Fruit fly (Drosophila melanogaster) whole organism, embryonic: Measurements from ENCODE around the gene Mfe2.

Experiments used
- Antp ChIP-seq: fragments of 200-800 bp; sonication (Bioruptor generic); optimal IDR thresholded peaks from 3 replicates; lab custom pipeline; 2016; ENCODE audit warnings: missing biosample characterization, missing genetic modification characterization
- Asciz ChIP-seq: fragments of 200-800 bp; sonication (Bioruptor generic); optimal IDR thresholded peaks from 2 replicates; lab custom pipeline; 2017; ENCODE audit warnings: missing biosample characterization, mild to moderate bottlenecking, missing genetic modification characterization, missing genetic modification reagents
- CG11085 ChIP-seq: fragments of 200-800 bp; sonication (Bioruptor generic); IDR thresholded peaks from 2 replicates; pipeline ENCODE4 v1.3.6; 2022; ENCODE audit warnings: missing biosample characterization, missing genetic modification characterization
- CG12299 ChIP-seq: fragments of 200-800 bp; sonication (Bioruptor generic); optimal IDR thresholded peaks from 2 replicates; lab custom pipeline; 2018; ENCODE audit warnings: missing biosample characterization, mild to moderate bottlenecking, missing genetic modification characterization
- CG12769 ChIP-seq: fragments of 200-800 bp; sonication (Bioruptor generic); optimal IDR thresholded peaks from 2 replicates; lab custom pipeline; 2019; ENCODE audit warnings: missing biosample characterization, mild to moderate bottlenecking, missing genetic modification characterization, moderate library complexity
- CG14014 ChIP-seq: fragments of 200-800 bp; sonication (Bioruptor generic); IDR thresholded peaks from 2 replicates; pipeline ENCODE4 v1.3.6; 2022; ENCODE audit warnings: missing biosample characterization, missing genetic modification characterization
- CG15601 ChIP-seq: fragments of 200-800 bp; sonication (Bioruptor generic); optimal IDR thresholded peaks from 3 replicates; lab custom pipeline; 2019; ENCODE audit warnings: missing biosample characterization, mild to moderate bottlenecking, missing genetic modification characterization, moderate library complexity
- CG17186 ChIP-seq: fragments of 200-800 bp; sonication (Bioruptor generic); optimal IDR thresholded peaks from 3 replicates; lab custom pipeline; 2017; ENCODE audit warnings: missing biosample characterization, missing genetic modification reagents, missing genetic modification characterization
- CG17829 ChIP-seq: fragments of 200-800 bp; optimal IDR thresholded peaks from 2 replicates; lab custom pipeline; 2019; ENCODE audit warnings: missing biosample characterization, mild to moderate bottlenecking, missing genetic modification characterization, moderate library complexity
- CG17912 ChIP-seq: fragments of 200-800 bp; sonication (Bioruptor generic); optimal IDR thresholded peaks from 2 replicates; lab custom pipeline; 2018; ENCODE audit warnings: missing biosample characterization, mild to moderate bottlenecking, missing genetic modification characterization
- CG1832 ChIP-seq: fragments of 200-800 bp; sonication (Bioruptor generic); optimal IDR thresholded peaks from 2 replicates; lab custom pipeline; 2017; ENCODE audit warnings: missing biosample characterization, mild to moderate bottlenecking, missing genetic modification characterization, inconsistent platforms
- CG33213 ChIP-seq: fragments of 200-800 bp; sonication (Bioruptor generic); optimal IDR thresholded peaks from 3 replicates; lab custom pipeline; 2016; ENCODE audit warnings: missing biosample characterization, missing genetic modification characterization
- CG3995 ChIP-seq: fragments of 200-800 bp; sonication (Bioruptor generic); optimal IDR thresholded peaks from 3 replicates; lab custom pipeline; 2016; ENCODE audit warnings: missing biosample characterization, missing genetic modification characterization
- CG4282 ChIP-seq: fragments of 200-800 bp; sonication (Bioruptor generic); optimal IDR thresholded peaks from 2 replicates; lab custom pipeline; 2016; ENCODE audit warnings: missing biosample characterization, missing genetic modification characterization
- CG4707 ChIP-seq: fragments of 200-800 bp; sonication (Bioruptor generic); optimal IDR thresholded peaks from 2 replicates; lab custom pipeline; 2018; ENCODE audit warnings: missing biosample characterization, mild to moderate bottlenecking, missing genetic modification characterization, moderate library complexity
- CG5180 ChIP-seq: fragments of 200-800 bp; sonication (Bioruptor generic); optimal IDR thresholded peaks from 3 replicates; lab custom pipeline; 2017; ENCODE audit warnings: missing biosample characterization, missing genetic modification characterization, mild to moderate bottlenecking, moderate library complexity, missing genetic modification reagents
- CG6683 ChIP-seq: fragments of 200-800 bp; sonication (Bioruptor generic); optimal IDR thresholded peaks from 2 replicates; lab custom pipeline; 2017; ENCODE audit warnings: missing biosample characterization, mild to moderate bottlenecking, missing genetic modification characterization, missing genetic modification reagents
- CG7987 ChIP-seq: fragments of 200-800 bp; sonication (Bioruptor generic); optimal IDR thresholded peaks from 2 replicates; lab custom pipeline; 2018; ENCODE audit warnings: missing biosample characterization, mild to moderate bottlenecking, missing genetic modification characterization, moderate library complexity
- CG8290 ChIP-seq, 3 experiments: fragments of 200-800 bp; sonication (Bioruptor generic); optimal IDR thresholded peaks; 2 replicates each; lab custom pipeline; 2016 to 2019; ENCODE audit warnings: missing biosample characterization in 3 of 3, missing genetic modification characterization in 3 of 3, mild to moderate bottlenecking in 2 of 3, moderate library complexity in 1 of 3
- CG8944 ChIP-seq: fragments of 200-800 bp; sonication (Bioruptor generic); optimal IDR thresholded peaks from 3 replicates; lab custom pipeline; 2016; ENCODE audit warnings: missing biosample characterization, missing genetic modification characterization
- Chrac-16 ChIP-seq: fragments of 200-800 bp; sonication (Bioruptor generic); optimal IDR thresholded peaks from 3 replicates; lab custom pipeline; 2016; ENCODE audit warnings: missing biosample characterization, missing genetic modification characterization
- CkIIα-i1 ChIP-seq: fragments of 200-800 bp; sonication (Bioruptor generic); IDR thresholded peaks from 2 replicates; pipeline ENCODE4 v1.3.6; 2022; ENCODE audit warnings: missing biosample characterization, missing genetic modification characterization
- CoRest ChIP-seq: fragments of 200-800 bp; sonication (Bioruptor generic); optimal IDR thresholded peaks from 3 replicates; lab custom pipeline; 2018; ENCODE audit warnings: missing biosample characterization, mild to moderate bottlenecking, missing genetic modification characterization, moderate library complexity
- Dfd ChIP-seq, 2 experiments: fragments of >200 bp; optimal IDR thresholded peaks; 2 replicates each; lab custom pipeline; 2017; ENCODE audit warnings: missing biosample characterization in 2 of 2, missing genetic modification characterization in 2 of 2
- Hr3 ChIP-seq: fragments of 200-800 bp; sonication (Bioruptor generic); optimal IDR thresholded peaks from 3 replicates; lab custom pipeline; 2016; ENCODE audit warnings: missing biosample characterization, missing genetic modification characterization
- Jarid2 ChIP-seq: fragments of 200-800 bp; sonication (Bioruptor generic); optimal IDR thresholded peaks from 3 replicates; lab custom pipeline; 2017; ENCODE audit warnings: mild to moderate bottlenecking, missing biosample characterization, missing genetic modification reagents, missing genetic modification characterization
- Lhr ChIP-seq: fragments of 200-800 bp; sonication (Bioruptor generic); optimal IDR thresholded peaks from 3 replicates; lab custom pipeline; 2017; ENCODE audit warnings: mild to moderate bottlenecking, missing biosample characterization, missing genetic modification reagents, missing genetic modification characterization
- Meics ChIP-seq: fragments of 200-800 bp; sonication (Bioruptor generic); optimal IDR thresholded peaks from 2 replicates; lab custom pipeline; 2017; ENCODE audit warnings: missing biosample characterization, mild to moderate bottlenecking, missing genetic modification characterization
- Myb ChIP-seq: fragments of 200-800 bp; sonication (Bioruptor generic); optimal IDR thresholded peaks from 2 replicates; lab custom pipeline; 2016; ENCODE audit warnings: missing biosample characterization, missing genetic modification characterization
- Pdp1 ChIP-seq, 2 experiments: fragments of 200-800 bp; sonication (Bioruptor generic); optimal IDR thresholded peaks; 3 replicates each; lab custom pipeline; 2016; ENCODE audit warnings: missing biosample characterization in 2 of 2, missing genetic modification characterization in 2 of 2, mild to moderate bottlenecking in 1 of 2, moderate library complexity in 1 of 2
- Trl ChIP-seq, 3 experiments: fragments of >200 bp in 2 of 3; fragments of 200-800 bp in 1 of 3; sonication (Bioruptor generic) in 1 of 3; optimal IDR thresholded peaks; 2 replicates in 1 of 3; 3 replicates in 2 of 3; lab custom pipeline; 2016 to 2017; ENCODE audit warnings: missing biosample characterization in 1 of 3, missing genetic modification characterization in 1 of 3
- Xbp1 ChIP-seq: fragments of 200-800 bp; sonication (Bioruptor generic); optimal IDR thresholded peaks from 3 replicates; lab custom pipeline; 2016; ENCODE audit warnings: missing biosample characterization, mild to moderate bottlenecking, missing genetic modification characterization
- dm ChIP-seq: fragments of 200-800 bp; sonication (Bioruptor generic); optimal IDR thresholded peaks from 3 replicates; lab custom pipeline; 2016; ENCODE audit warnings: missing biosample characterization, missing genetic modification characterization
- fu2 ChIP-seq: fragments of 200-800 bp; sonication (Bioruptor generic); optimal IDR thresholded peaks from 2 replicates; lab custom pipeline; 2016; ENCODE audit warnings: missing biosample characterization, missing genetic modification characterization
- gem ChIP-seq: fragments of 200-800 bp; sonication (Bioruptor generic); optimal IDR thresholded peaks from 2 replicates; lab custom pipeline; 2019; ENCODE audit warnings: missing biosample characterization, mild to moderate bottlenecking, missing genetic modification characterization, moderate library complexity
- grn ChIP-seq: fragments of 200-800 bp; sonication (Bioruptor generic); optimal IDR thresholded peaks from 3 replicates; lab custom pipeline; 2017; ENCODE audit warnings: missing biosample characterization, missing genetic modification characterization
- gsb-n ChIP-seq: fragments of 200-800 bp; sonication (Bioruptor generic); optimal IDR thresholded peaks from 3 replicates; lab custom pipeline; 2018; ENCODE audit warnings: missing biosample characterization, mild to moderate bottlenecking, missing genetic modification characterization
- kah ChIP-seq: fragments of 200-800 bp; sonication (Bioruptor generic); optimal IDR thresholded peaks from 2 replicates; lab custom pipeline; 2018; ENCODE audit warnings: missing biosample characterization, mild to moderate bottlenecking, missing genetic modification characterization
- odd ChIP-seq: fragments of 200-800 bp; sonication (Bioruptor generic); optimal IDR thresholded peaks from 2 replicates; lab custom pipeline; 2017; ENCODE audit warnings: missing biosample characterization, mild to moderate bottlenecking, missing genetic modification characterization
- salm ChIP-seq: fragments of 200-800 bp; sonication (Bioruptor generic); optimal IDR thresholded peaks from 2 replicates; lab custom pipeline; 2018; ENCODE audit warnings: missing biosample characterization, mild to moderate bottlenecking, missing genetic modification characterization
- schlank ChIP-seq: fragments of 200-800 bp; sonication (Bioruptor generic); optimal IDR thresholded peaks from 2 replicates; lab custom pipeline; 2018; ENCODE audit warnings: missing biosample characterization, mild to moderate bottlenecking, missing genetic modification characterization
- slbo ChIP-seq: fragments of 200-800 bp; sonication (Bioruptor generic); IDR thresholded peaks from 2 replicates; pipeline ENCODE4 v1.3.6; 2022; ENCODE audit warnings: missing biosample characterization, missing genetic modification characterization
- sob ChIP-seq: fragments of 200-800 bp; sonication (Bioruptor generic); IDR thresholded peaks from 2 replicates; pipeline ENCODE4 v1.3.6; 2022; ENCODE audit warnings: missing biosample characterization, missing genetic modification characterization
- sqz ChIP-seq: fragments of 200-800 bp; sonication (Bioruptor generic); optimal IDR thresholded peaks from 3 replicates; lab custom pipeline; 2018; ENCODE audit warnings: missing biosample characterization, mild to moderate bottlenecking, missing genetic modification characterization
- stwl ChIP-seq: fragments of 200-800 bp; sonication (Bioruptor generic); optimal IDR thresholded peaks from 3 replicates; lab custom pipeline; 2018; ENCODE audit warnings: missing biosample characterization, mild to moderate bottlenecking, missing genetic modification characterization, moderate library complexity
- tin ChIP-seq: fragments of 200-800 bp; sonication (Bioruptor generic); optimal IDR thresholded peaks from 3 replicates; lab custom pipeline; 2016; ENCODE audit warnings: missing biosample characterization, missing genetic modification characterization
- tll ChIP-seq, 2 experiments: fragments of 200-800 bp in 1 of 2; fragments of >200 bp in 1 of 2; sonication (Bioruptor generic) in 1 of 2; optimal IDR thresholded peaks; 2 replicates each; lab custom pipeline; 2017 to 2019; ENCODE audit warnings: missing biosample characterization in 2 of 2, missing genetic modification characterization in 2 of 2, mild to moderate bottlenecking in 1 of 2, moderate library complexity in 1 of 2
- z ChIP-seq: fragments of 200-800 bp; sonication (Bioruptor generic); IDR thresholded peaks from 3 replicates; pipeline ENCODE4 v1.3.6; 2022; ENCODE audit warnings: missing biosample characterization, missing genetic modification characterization

The Mfe2 gene

DNA sequence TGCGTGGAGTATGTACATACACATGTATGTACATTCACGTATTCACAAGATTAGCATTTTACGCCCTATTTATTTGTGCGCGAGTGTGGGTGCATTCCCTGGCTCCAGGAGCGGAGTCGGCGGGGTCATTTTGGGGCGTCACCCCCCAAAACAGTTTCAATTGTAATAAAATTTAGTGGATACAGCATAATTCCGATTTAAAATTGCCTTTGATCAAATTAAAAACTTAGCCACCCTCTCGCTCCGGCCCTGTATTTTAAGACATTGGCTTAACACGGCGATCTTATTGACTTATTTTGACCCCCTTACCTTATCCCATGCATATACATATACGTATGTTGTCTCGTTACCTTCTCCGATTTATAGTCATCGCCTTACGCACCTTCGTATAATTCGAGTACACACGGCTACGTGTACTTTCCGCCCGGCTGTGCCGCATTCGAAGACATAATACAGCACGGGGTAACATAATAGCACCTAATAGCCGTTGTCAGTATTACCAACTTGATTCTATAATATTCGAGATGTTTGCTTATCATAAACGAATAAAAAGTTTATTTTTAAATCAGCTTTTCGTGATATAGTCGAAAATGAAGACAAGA, 8.7 kb downstream of the Mfe2 start:
- peak; percentile 74 for TF ChIP-seq Chrac-16 (GFP tag; lab: Kevin White, UChicago)
- TF ChIP-seq CG15601 (tag; lab: Kevin White, UChicago) = peak; percentile 53
- peak; percentile 50 for TF ChIP-seq salm (tag; lab: Kevin White, UChicago)
- no peak for TF ChIP-seq CG4282
- peak; percentile 10 for TF ChIP-seq CG17912
- peak; percentile 94 for TF ChIP-seq slbo (GFP tag; lab: Robert Waterston, UW)
- TF ChIP-seq CkIIα-i1 (GFP tag; lab: Robert Waterston, UW) = peak; percentile 56; the same call in 1 of the 2 replicates
- TF ChIP-seq CG12299 (tag; lab: Kevin White, UChicago) = peak; percentile 23
- TF ChIP-seq tin (GFP tag; lab: Kevin White, UChicago) = peak; percentile 74
- peak; percentile 57 for TF ChIP-seq Asciz
- peak; percentile 59 for TF ChIP-seq CG17829
- TF ChIP-seq tll (GFP tag; optimal IDR thresholded peaks at IDR 0.05; lab: Kevin White, UChicago) = no peak
- peak; percentile 43 for TF ChIP-seq Jarid2 (GFP tag; lab: Kevin White, UChicago)
- TF ChIP-seq fu2 = peak; percentile 58
- peak; percentile 21 for TF ChIP-seq CG6683
- peak; percentile 70 for TF ChIP-seq CG33213 (GFP tag; lab: Kevin White, UChicago)
- no peak for TF ChIP-seq grn (GFP tag; lab: Kevin White, UChicago)
- TF ChIP-seq Pdp1 (GFP tag; optimal IDR thresholded peaks at IDR 0.05; lab: Kevin White, UChicago) = peak; percentile 74 to 94
- peak; percentile 37 for TF ChIP-seq gsb-n
- peak; percentile 33 for TF ChIP-seq CG3995 (GFP tag; lab: Kevin White, UChicago)
- TF ChIP-seq CG11085 (GFP tag; lab: Robert Waterston, UW) = peak; percentile 85
- peak; percentile 81 for TF ChIP-seq gem (tag; lab: Kevin White, UChicago)
- peak; percentile 37 for TF ChIP-seq CG4707 (GFP tag; lab: Kevin White, UChicago)
- peak; percentile 83 for TF ChIP-seq Xbp1
- TF ChIP-seq Antp (GFP tag; lab: Kevin White, UChicago) = peak; percentile 95
- TF ChIP-seq CoRest = peak; percentile 77
- TF ChIP-seq CG14014 (GFP tag; lab: Robert Waterston, UW) = peak; percentile 82
- TF ChIP-seq CG1832 = no peak
- TF ChIP-seq z = no peak
- TF ChIP-seq Lhr = peak; percentile 39
- TF ChIP-seq CG8944 (GFP tag; lab: Kevin White, UChicago) = peak; percentile 86
- peak; percentile 27 for TF ChIP-seq CG7987
- TF ChIP-seq kah (GFP tag; lab: Kevin White, UChicago) = peak; percentile 44
- TF ChIP-seq odd (GFP tag; lab: Kevin White, UChicago) = no peak
- TF ChIP-seq CG12769 (tag; lab: Kevin White, UChicago) = peak; percentile 89
- peak; percentile 85 for TF ChIP-seq Hr3 (GFP tag; lab: Kevin White, UChicago)
- TF ChIP-seq CG17186 = peak; percentile 22
- TF ChIP-seq sqz (GFP tag; lab: Kevin White, UChicago) = no peak
- TF ChIP-seq schlank (tag; lab: Kevin White, UChicago) = peak; percentile 77
- peak; percentile 76 for TF ChIP-seq Meics (GFP tag; lab: Kevin White, UChicago)
- TF ChIP-seq stwl (tag; lab: Kevin White, UChicago) = no peak
- no peak for TF ChIP-seq Trl (optimal IDR thresholded peaks at IDR 0.05; lab: Kevin White, UChicago)
- TF ChIP-seq Trl (GFP tag; optimal IDR thresholded peaks at IDR 0.05; lab: Kevin White, UChicago) = peak; percentile 89
- peak; percentile 54 for TF ChIP-seq CG5180 (GFP tag; lab: Kevin White, UChicago)
- peak; percentile 61 for TF ChIP-seq CG8290 (GFP tag; optimal IDR thresholded peaks at IDR 0.05; lab: Kevin White, UChicago)
- peak; percentile 10 to 90 for TF ChIP-seq CG8290 (tag; optimal IDR thresholded peaks at IDR 0.05; lab: Kevin White, UChicago)
- peak; percentile 43 for TF ChIP-seq dm (GFP tag; lab: Kevin White, UChicago)
- TF ChIP-seq Myb = peak; percentile 56
- TF ChIP-seq sob (GFP tag; lab: Robert Waterston, UW) = peak; percentile 89
- no peak for TF ChIP-seq Dfd (GFP tag; optimal IDR thresholded peaks at IDR 0.05; lab: Kevin White, UChicago)
